Fruit fly (Drosophila melanogaster) ovary, adult (tissue): ENCODE measurements around the gene CG4991.

ENCODE experiments used
- CG17801 ChIP-seq: fragments of 200-800 bp; optimal IDR thresholded peaks from 2 replicates; lab custom pipeline; 2019; ENCODE audit warnings: missing biosample characterization, mild to moderate bottlenecking, missing genetic modification characterization, moderate library complexity; ENCODE audit not compliant: partially characterized antibody

The CG4991 gene

DNA sequence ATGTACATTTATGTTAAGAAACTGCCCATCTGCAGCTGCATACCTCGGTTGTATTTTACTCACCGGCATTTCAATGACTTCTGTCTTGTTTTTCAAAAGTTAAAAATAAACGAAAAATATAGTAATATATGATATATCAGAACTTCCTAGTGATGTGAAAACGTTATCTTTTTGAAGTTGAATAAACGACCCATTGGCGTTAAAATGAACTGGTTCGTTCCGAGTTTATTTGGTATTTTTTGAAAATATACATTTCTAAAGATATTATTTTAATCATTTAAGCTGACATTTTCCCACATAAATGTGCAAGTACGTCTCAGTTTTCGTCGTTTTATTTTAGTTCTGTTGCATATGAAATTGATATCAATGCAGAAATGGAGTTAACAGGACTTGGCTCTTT lies 14.1 kb downstream of the CG4991 start, which contains the start of gene Arpc3B:
TSS of gene Arpc3B (minus strand) at position 146 of the 400 bp plus-strand sequence.
- no peak for TF ChIP-seq CG17801 (GFP tag; lab: Kevin White, UChicago)

DNA sequence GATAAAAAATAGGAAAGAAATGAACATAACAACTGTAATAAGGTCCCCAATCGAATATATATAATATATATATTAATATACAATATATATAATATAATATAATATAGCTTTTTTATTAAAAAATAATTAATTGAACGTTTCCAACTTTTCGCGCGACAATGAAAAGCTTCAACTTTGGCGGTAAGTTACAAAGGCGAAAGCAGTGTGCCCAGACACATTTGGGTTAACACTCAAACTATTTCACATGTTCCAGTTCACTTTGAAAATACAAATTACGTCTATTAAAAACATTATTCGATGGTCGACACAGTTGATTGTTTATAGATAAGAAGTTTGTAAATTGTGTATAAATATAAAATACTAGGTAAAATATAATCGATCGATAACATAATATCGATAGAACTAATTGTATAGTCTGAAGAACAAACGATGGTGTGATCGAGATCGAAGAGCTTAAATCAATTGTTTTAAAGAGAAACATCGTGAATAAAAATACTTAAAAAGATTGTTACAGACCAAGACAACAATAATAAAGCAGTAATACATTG lies 14.6 kb downstream of the CG4991 start:
- no peak for TF ChIP-seq CG17801 (GFP tag; lab: Kevin White, UChicago)

DNA sequence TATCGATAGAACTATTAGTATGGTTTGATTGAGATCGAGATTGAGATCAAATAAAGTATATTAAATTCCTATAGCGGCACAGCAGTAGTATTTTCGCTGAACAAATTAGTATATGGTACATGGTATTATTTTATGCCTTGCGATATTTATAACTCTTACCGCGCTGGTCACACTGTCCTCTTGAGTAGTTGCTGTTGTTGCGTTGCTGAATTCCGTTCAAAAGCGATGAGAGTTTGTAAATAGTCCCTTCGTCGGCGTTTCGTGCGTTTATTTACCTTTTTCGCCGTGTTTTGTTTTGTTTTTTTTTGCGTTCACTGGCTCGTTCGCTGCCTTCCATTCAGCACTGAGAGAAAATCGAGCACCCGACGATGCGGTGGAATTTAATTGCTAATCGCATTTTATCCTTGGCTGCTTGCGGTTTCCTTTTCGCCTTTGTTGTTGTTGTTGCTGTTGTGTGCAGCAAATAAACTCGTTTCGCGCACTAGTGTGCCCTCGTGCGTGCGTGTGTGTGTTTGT lies 15.8 kb downstream of the CG4991 start, which contains the start of gene CG5004:
TSS of gene CG5004 (plus strand) at position 182 of the 516 bp plus-strand sequence.
- no peak for TF ChIP-seq CG17801 (GFP tag; lab: Kevin White, UChicago)

DNA sequence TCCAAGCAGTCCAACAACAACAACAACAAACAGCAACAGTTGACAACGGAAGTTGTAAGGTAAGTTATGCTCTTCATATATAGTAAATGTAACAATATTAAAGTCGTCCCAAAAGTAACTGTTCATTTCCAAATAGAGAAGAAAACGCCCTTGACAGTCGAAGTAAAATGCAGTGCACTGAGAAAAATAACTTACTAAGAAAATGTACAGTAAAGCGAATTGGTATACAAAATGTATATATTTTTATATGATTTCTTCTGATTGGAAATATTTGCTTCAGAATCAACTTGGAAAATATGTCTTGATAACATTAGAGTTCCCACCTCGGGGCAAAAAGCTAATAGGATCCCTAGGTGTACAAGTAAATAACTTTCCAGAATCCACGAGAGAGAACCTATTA lies 16.3 kb downstream of the CG4991 start:
- TF ChIP-seq CG17801 (GFP tag; lab: Kevin White, UChicago): no peak

DNA sequence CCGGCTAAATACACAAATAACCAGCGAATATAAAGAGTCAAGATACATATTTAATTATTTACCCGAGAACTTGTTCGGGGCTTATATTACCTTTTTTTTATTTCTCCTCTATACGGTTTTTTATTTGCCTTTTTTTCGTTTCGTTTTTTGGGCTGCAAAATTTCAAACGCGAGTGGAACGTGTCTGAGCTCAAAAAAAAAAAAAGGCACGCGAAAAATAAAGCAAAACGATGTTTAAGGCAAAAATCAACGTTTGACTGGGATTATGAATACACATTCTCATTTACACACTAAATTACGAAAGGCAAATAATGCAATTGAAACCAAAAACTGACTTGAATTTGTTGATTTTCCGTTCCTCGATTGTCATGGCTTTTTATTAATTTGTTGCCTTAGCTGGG lies 18.0 kb downstream of the CG4991 start:
- no peak for TF ChIP-seq CG17801 (GFP tag; lab: Kevin White, UChicago)

DNA sequence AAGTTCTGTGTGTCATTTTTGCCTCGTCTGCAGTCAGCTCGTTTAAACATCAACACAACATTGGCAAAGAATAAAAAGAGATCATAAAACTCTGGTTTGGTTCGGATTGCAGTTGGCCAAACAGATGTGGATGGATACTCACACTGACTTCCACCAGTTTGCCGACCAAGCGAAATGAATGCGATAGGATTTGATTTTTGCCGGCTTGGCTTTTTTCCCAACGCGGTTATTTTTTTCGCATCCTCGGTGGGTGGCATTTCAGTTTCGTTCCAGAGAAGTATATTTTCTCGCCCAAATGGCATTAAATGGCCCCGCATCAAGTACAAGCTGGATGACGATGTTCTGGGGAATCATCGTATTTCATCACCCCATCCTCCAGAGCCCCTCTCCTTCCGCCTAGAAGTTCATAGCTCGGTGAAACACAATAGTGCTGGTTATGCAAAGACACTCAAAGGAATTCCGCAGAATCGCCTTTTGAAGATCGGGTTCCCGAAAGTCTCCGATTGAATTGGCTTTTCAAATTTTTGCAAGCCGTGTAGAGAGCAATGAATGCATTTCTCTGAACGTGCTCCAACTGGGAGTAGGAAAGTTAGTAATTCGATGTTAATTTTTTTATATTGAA lies 19.0 kb downstream of the CG4991 start:
- TF ChIP-seq CG17801 (GFP tag; lab: Kevin White, UChicago): no peak

DNA sequence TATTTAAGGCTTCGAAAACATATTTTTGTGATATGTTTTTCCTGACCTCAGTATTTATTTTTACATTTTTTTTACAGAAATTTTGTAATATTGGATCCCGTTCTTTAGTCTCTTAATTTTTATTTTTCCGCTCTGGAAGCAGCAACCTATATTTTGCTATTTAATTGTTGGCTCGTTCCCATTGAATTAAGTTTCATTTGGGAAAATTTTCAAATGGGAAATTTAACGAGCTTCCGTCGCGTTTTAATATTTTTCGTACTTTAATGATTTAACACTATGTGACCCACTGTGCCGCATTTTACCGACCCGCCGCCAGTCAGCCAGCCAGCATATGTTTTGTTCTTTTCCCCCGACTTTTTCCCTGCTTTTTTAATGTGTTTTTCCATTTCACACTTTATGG lies 19.6 kb downstream of the CG4991 start:
- no peak for TF ChIP-seq CG17801 (GFP tag; lab: Kevin White, UChicago)

DNA sequence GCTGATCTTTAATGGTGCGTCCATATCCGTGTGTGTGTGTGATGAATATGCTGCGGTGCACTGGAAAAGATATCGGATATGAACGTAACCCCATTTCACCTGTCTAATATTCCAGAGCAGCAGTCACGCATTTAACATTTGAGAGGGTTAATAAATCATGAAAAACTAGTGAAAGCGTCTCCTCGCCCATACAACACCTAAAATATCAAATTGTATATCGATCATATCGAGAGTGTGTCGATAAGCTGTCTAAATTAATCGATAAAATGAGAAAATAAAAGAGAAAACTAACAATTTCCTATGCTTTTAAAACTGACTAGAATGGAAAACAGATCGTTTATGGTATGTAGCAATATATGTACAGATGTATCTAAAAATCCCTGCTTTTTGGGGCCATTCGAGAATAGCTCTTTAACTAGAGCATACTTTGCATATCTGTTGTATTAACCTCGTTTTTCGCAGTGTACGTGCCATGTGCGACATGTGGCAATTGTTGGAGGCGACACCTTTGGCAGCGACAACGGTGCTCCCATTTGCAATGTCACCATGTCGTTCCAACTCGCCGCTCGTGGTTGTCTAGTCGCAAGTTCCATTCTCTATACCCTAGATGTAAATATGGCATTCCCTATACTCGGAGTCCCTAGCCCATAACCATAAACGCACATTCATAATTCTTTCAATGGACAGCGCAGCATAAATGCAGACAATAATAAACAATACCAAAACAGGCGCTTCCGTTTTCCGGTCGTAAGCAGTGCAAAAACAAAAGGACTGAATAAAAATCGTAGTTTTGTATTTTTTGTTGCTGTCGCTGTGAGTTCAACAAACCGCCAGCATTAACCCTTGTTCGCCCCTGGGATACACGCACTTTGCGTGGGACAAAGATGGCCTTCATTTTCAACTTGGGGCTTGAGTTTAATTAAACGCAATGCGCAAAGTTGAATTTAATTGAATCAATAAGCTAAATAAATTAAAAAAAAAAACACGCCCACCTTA lies 20.6 kb downstream of the CG4991 start:
- TF ChIP-seq CG17801 (GFP tag; lab: Kevin White, UChicago): no peak

DNA sequence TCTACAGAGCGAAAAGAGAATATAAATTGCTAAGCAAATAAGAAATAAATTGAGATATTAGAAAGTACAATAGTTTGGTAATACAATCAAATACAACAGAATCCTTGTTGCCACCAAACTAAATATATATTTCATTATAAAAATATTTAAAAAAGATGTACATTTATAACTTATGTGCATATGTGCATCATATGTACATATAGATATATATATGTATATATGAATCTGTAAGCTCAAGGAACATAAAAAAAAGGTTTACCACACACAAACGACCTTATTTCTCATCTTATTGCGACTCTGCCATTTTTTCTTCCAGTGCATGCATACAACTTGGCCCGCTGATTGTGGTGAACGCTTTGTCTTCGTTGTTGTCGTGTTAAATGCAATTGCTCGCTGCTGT lies 21.7 kb downstream of the CG4991 start:
- peak; percentile 64 for TF ChIP-seq CG17801 (GFP tag; lab: Kevin White, UChicago)

DNA sequence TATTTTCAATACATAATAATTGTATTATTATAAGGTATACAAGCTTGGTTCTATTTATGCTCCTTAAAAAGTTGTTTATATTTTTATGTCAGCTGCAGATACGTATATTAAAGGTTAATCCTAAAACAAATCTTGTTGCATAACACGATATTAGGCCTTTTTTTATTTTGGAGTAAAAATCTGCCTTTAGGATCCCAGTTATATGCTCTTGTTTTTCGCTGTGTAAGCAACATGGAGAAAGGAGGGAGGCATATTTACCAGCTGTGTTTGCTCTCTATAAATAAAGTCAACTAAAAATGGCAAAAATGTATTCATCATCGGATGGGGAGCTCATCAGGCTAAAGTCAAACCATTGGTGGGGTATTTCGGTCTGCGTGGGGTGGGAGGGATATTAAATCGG lies 29.9 kb downstream of the CG4991 start:
- no peak for TF ChIP-seq CG17801 (GFP tag; lab: Kevin White, UChicago)

DNA sequence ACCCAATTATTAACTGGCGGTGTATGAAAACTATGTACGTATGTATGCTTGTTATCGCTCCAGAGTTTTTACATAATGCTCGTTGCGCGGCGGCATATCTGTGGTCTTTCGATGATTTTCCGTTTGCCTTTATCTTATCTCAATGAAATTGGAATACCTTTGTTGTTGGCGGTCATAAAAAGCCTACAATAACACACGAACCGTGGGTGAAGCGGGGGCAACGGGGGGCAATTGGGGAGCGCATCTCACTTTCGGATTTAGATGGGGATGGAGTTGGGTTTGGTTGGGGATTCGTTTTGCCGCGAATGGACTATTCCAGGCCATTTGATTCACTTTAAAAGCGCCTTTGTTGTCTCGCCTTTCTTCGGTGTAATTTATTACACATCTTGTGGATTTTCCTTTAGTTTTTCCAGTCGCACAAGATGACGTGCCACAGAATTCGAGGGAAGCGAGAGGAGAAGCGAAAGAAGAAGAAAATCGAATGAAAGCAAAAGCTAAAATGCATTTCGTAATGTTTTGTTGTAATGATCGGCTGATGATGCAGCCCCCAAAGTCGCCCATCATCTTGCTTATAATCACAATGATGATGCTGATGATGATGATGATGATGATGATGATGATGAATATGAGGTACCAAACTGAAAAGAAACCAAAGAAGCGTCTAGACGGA lies 30.9 kb downstream of the CG4991 start:
- TF ChIP-seq CG17801 (GFP tag; lab: Kevin White, UChicago): no peak

DNA sequence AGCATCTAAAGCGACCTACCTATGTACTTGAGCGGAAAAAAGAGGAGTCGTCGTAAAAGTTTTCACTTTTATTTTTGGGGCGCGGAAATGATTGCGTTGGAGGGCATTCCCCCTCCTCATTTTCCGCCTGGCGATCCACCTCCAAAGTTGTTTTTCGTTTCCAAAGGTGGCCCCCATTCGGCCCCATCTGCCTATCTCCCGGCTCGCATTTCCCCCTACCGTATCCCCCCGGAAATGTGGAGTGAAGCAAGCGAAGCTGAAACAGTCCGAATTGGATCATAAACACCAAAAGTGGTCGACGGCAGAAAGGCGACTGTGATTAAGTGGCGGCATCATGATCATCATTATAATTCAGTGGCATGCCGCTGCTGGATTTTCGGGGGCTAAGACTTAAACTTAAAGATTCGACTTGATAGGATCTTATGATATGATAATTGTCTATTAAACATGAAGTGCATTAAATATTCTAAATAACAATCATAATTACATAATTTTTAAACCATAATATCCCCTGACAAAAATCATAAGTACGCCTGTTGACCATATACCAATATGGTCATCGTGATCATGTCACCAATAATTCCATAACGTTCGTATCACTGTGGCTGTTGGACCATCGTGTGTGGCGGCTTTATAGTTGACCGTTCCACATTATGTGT lies 32.0 kb downstream of the CG4991 start:
- no peak for TF ChIP-seq CG17801 (GFP tag; lab: Kevin White, UChicago)

DNA sequence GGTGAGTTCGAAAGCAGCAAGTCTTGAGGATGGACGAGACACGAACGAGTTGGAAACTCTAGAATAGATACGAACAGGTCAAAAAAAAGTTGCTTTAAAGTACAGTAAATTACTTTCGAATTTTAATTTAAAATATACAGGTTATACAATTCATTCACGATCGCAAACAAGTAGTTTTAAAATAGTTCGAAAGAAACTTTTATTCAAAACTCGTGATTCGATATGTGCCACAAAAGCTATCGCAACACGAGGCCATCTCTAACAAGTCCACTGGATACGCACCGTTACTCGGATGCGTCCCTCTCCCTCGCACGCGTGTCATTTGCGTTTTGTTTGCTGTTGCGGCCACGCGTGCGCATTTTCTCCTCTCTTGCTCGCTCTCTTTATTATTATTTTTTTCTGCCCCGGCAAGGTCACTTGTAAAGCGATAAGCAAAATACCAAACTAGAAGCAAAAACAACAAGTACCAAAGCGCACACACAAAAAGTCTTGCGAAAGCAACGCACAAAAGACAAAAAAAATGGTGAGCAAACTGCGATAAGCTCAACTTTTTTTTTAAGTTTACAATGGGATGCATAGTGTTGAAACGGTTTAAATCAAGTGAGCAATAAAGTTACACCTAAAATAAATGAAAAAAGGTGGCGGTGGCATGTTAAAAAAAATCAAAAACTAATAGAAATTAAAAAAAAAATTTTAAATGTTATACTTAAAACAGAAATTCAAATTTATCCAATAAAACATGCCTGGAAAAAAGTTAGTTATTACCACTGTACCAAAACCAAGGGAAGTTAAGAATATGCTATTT lies 33.6 kb downstream of the CG4991 start:
- peak; percentile 88 for TF ChIP-seq CG17801 (GFP tag; lab: Kevin White, UChicago)
